Fruit fly (Drosophila melanogaster) whole organism, embryonic: ENCODE measurements around the gene Lsp2.
A peak's percentile ranks its signal among the peaks of the same experiment; 100 is the strongest.

ENCODE experiments used
- CG11247 ChIP-seq: fragments of 200-800 bp; sonication (Bioruptor generic); IDR thresholded peaks from 2 replicates; pipeline ENCODE4 v1.3.6; 2022; ENCODE audit warnings: missing biosample characterization, missing genetic modification characterization
- CG12071 ChIP-seq: fragments of 200-800 bp; sonication (Bioruptor generic); optimal IDR thresholded peaks from 3 replicates; lab custom pipeline; 2018; ENCODE audit warnings: missing biosample characterization, mild to moderate bottlenecking, missing genetic modification characterization
- CG12155 ChIP-seq: fragments of 200-800 bp; sonication (Bioruptor generic); optimal IDR thresholded peaks from 3 replicates; lab custom pipeline; 2016; ENCODE audit warnings: missing biosample characterization, missing genetic modification characterization
- CG13624 ChIP-seq: fragments of 200-800 bp; sonication (Bioruptor generic); optimal IDR thresholded peaks from 2 replicates; lab custom pipeline; 2016; ENCODE audit warnings: missing biosample characterization, missing genetic modification characterization
- CG14667 ChIP-seq: fragments of 200-800 bp; sonication (Bioruptor generic); IDR thresholded peaks from 2 replicates; pipeline ENCODE4 v1.3.6; 2022; ENCODE audit warnings: missing biosample characterization, missing genetic modification characterization
- CG15514 ChIP-seq: fragments of 200-800 bp; sonication (Bioruptor generic); optimal IDR thresholded peaks from 3 replicates; lab custom pipeline; 2017; ENCODE audit warnings: missing biosample characterization, missing genetic modification characterization, mild to moderate bottlenecking, moderate library complexity, missing genetic modification reagents
- CG17328 ChIP-seq: fragments of 200-800 bp; sonication (Bioruptor generic); IDR thresholded peaks from 2 replicates; pipeline ENCODE4 v1.3.6; 2022; ENCODE audit warnings: missing biosample characterization, missing genetic modification characterization
- CG17361 ChIP-seq: fragments of 200-800 bp; sonication (Bioruptor generic); IDR thresholded peaks from 3 replicates; pipeline ENCODE4 v1.3.6; 2022; ENCODE audit warnings: missing biosample characterization, missing genetic modification characterization
- CG1792 ChIP-seq: fragments of 200-800 bp; sonication (Bioruptor generic); optimal IDR thresholded peaks from 2 replicates; lab custom pipeline; 2016; ENCODE audit warnings: missing biosample characterization, missing genetic modification characterization
- CG2116 ChIP-seq: fragments of 200-800 bp; sonication (Bioruptor generic); optimal IDR thresholded peaks from 3 replicates; lab custom pipeline; 2018; ENCODE audit warnings: missing biosample characterization, mild to moderate bottlenecking, missing genetic modification characterization
- CG30403 ChIP-seq: fragments of 200-800 bp; sonication (Bioruptor generic); optimal IDR thresholded peaks from 3 replicates; lab custom pipeline; 2016; ENCODE audit warnings: missing biosample characterization, missing genetic modification characterization
- CG3847 ChIP-seq: fragments of 200-800 bp; sonication (Bioruptor generic); IDR thresholded peaks from 2 replicates; pipeline ENCODE4 v1.3.6; 2022; ENCODE audit warnings: missing biosample characterization, missing genetic modification characterization
- CG6791 ChIP-seq: fragments of 200-800 bp; sonication (Bioruptor generic); IDR thresholded peaks from 3 replicates; pipeline ENCODE4 v1.3.6; 2022; ENCODE audit warnings: missing biosample characterization, missing genetic modification characterization; ENCODE audit not compliant: partially characterized antibody
- CG7839 ChIP-seq: fragments of 200-800 bp; sonication (Bioruptor generic); optimal IDR thresholded peaks from 3 replicates; lab custom pipeline; 2018; ENCODE audit warnings: missing biosample characterization, mild to moderate bottlenecking, missing genetic modification characterization, moderate library complexity
- CG8478 ChIP-seq: fragments of >200 bp; optimal IDR thresholded peaks from 2 replicates; lab custom pipeline; 2018
- CG9932 ChIP-seq: fragments of 200-800 bp; sonication (Bioruptor generic); IDR thresholded peaks from 2 replicates; pipeline ENCODE4 v1.3.6; 2022; ENCODE audit warnings: missing biosample characterization, missing genetic modification characterization
- Dref ChIP-seq: fragments of 200-800 bp; sonication (Bioruptor generic); IDR thresholded peaks from 2 replicates; pipeline ENCODE4 v1.3.6; 2022; ENCODE audit warnings: missing biosample characterization, missing genetic modification characterization
- ERR ChIP-seq: fragments of 200-800 bp; sonication (Bioruptor generic); optimal IDR thresholded peaks from 2 replicates; lab custom pipeline; 2016; ENCODE audit warnings: missing biosample characterization, missing genetic modification characterization
- Elba2 ChIP-seq: fragments of 200-800 bp; sonication (Bioruptor generic); optimal IDR thresholded peaks from 3 replicates; lab custom pipeline; 2016; ENCODE audit warnings: missing biosample characterization, missing genetic modification characterization
- HLH4C ChIP-seq: fragments of 200-800 bp; sonication (Bioruptor generic); IDR thresholded peaks from 3 replicates; pipeline ENCODE4 v1.3.6; 2022; ENCODE audit warnings: missing biosample characterization, missing genetic modification characterization; ENCODE audit not compliant: partially characterized antibody
- HLH54F ChIP-seq: fragments of 200-800 bp; sonication (Bioruptor generic); optimal IDR thresholded peaks from 3 replicates; lab custom pipeline; 2016; ENCODE audit warnings: missing biosample characterization, missing genetic modification characterization
- HmgD ChIP-seq: fragments of 200-800 bp; sonication (Bioruptor generic); optimal IDR thresholded peaks from 3 replicates; lab custom pipeline; 2016; ENCODE audit warnings: missing biosample characterization, missing genetic modification characterization
- Lhr ChIP-seq: fragments of 200-800 bp; sonication (Bioruptor generic); optimal IDR thresholded peaks from 3 replicates; lab custom pipeline; 2017; ENCODE audit warnings: mild to moderate bottlenecking, missing biosample characterization, missing genetic modification reagents, missing genetic modification characterization
- Med ChIP-seq: fragments of 200-800 bp; sonication (Bioruptor generic); peaks from one replicate; lab custom pipeline; 2016; ENCODE audit warnings: missing biosample characterization, missing genetic modification characterization, mild to moderate bottlenecking, inconsistent platforms, moderate library complexity
- Mes4 ChIP-seq: fragments of 200-800 bp; sonication (Bioruptor generic); optimal IDR thresholded peaks from 2 replicates; lab custom pipeline; 2016; ENCODE audit warnings: missing biosample characterization, missing genetic modification characterization
- Sry-β ChIP-seq: fragments of 200-800 bp; sonication (Bioruptor generic); optimal IDR thresholded peaks from 2 replicates; lab custom pipeline; 2018; ENCODE audit warnings: missing biosample characterization, mild to moderate bottlenecking, missing genetic modification characterization, moderate library complexity
- TFAM ChIP-seq: fragments of 200-800 bp; sonication (Bioruptor generic); optimal IDR thresholded peaks from 2 replicates; lab custom pipeline; 2017; ENCODE audit warnings: missing biosample characterization, missing genetic modification characterization, inconsistent platforms
- Vsx1 ChIP-seq: fragments of 200-800 bp; sonication (Bioruptor generic); optimal IDR thresholded peaks from 2 replicates; lab custom pipeline; 2017; ENCODE audit warnings: missing biosample characterization, mild to moderate bottlenecking, missing genetic modification characterization, missing genetic modification reagents
- ara ChIP-seq: fragments of 200-800 bp; sonication (Bioruptor generic); IDR thresholded peaks from 2 replicates; pipeline ENCODE4 v1.3.6; 2022; ENCODE audit warnings: missing biosample characterization, missing genetic modification characterization
- ci ChIP-seq: fragments of 200-800 bp; sonication (Bioruptor generic); IDR thresholded peaks from 3 replicates; pipeline ENCODE4 v1.3.6; 2022; ENCODE audit warnings: missing biosample characterization, missing genetic modification characterization
- dati ChIP-seq: fragments of 200-800 bp; sonication (Bioruptor generic); IDR thresholded peaks from 2 replicates; pipeline ENCODE4 v1.3.6; 2022; ENCODE audit warnings: missing biosample characterization, missing genetic modification characterization
- ems ChIP-seq: fragments of 200-800 bp; sonication (Bioruptor generic); optimal IDR thresholded peaks from 3 replicates; lab custom pipeline; 2016; ENCODE audit warnings: missing biosample characterization, missing genetic modification characterization
- gcm2 ChIP-seq: fragments of 200-800 bp; sonication (Bioruptor generic); optimal IDR thresholded peaks from 2 replicates; lab custom pipeline; 2016; ENCODE audit warnings: missing biosample characterization, missing genetic modification characterization
- gro ChIP-seq: fragments of 200-800 bp; sonication (Bioruptor generic); optimal IDR thresholded peaks from 2 replicates; lab custom pipeline; 2016; ENCODE audit warnings: missing biosample characterization, missing genetic modification characterization
- hbn ChIP-seq: fragments of 200-800 bp; sonication (Bioruptor generic); IDR thresholded peaks from 2 replicates; pipeline ENCODE4 v1.3.6; 2022; ENCODE audit warnings: missing biosample characterization, missing genetic modification characterization; ENCODE audit not compliant: partially characterized antibody
- inv ChIP-seq: fragments of 200-800 bp; sonication (Bioruptor generic); IDR thresholded peaks from 2 replicates; pipeline ENCODE4 v1.3.6; 2022; ENCODE audit warnings: missing biosample characterization, missing genetic modification characterization; ENCODE audit not compliant: partially characterized antibody
- knrl ChIP-seq: fragments of 200-800 bp; sonication (Bioruptor generic); IDR thresholded peaks from 3 replicates; pipeline ENCODE4 v1.3.6; 2022; ENCODE audit warnings: missing biosample characterization, missing genetic modification characterization; ENCODE audit not compliant: partially characterized antibody
- mld ChIP-seq: fragments of 200-800 bp; sonication (Bioruptor generic); IDR thresholded peaks from 3 replicates; pipeline ENCODE4 v1.3.6; 2022; ENCODE audit warnings: missing biosample characterization, missing genetic modification characterization; ENCODE audit not compliant: partially characterized antibody
- nmo ChIP-seq: fragments of 200-800 bp; sonication (Bioruptor generic); optimal IDR thresholded peaks from 2 replicates; lab custom pipeline; 2018; ENCODE audit warnings: missing biosample characterization, mild to moderate bottlenecking, missing genetic modification characterization, moderate library complexity
- nom ChIP-seq: fragments of 200-800 bp; sonication (Bioruptor generic); optimal IDR thresholded peaks from 2 replicates; lab custom pipeline; 2017; ENCODE audit warnings: missing biosample characterization, missing genetic modification characterization, mild to moderate bottlenecking, moderate library complexity, missing genetic modification reagents
- pzg ChIP-seq: fragments of 200-800 bp; sonication (Bioruptor generic); optimal IDR thresholded peaks from 3 replicates; lab custom pipeline; 2018; ENCODE audit warnings: missing biosample characterization, mild to moderate bottlenecking, missing genetic modification characterization, moderate library complexity
- ranshi ChIP-seq: fragments of 200-800 bp; sonication (Bioruptor generic); IDR thresholded peaks from 2 replicates; pipeline ENCODE4 v1.3.6; 2022; ENCODE audit warnings: missing biosample characterization, missing genetic modification characterization
- sens ChIP-seq: fragments of 200-800 bp; sonication (Bioruptor generic); peaks from one replicate; lab custom pipeline; 2016; ENCODE audit warnings: missing biosample characterization, missing genetic modification characterization
- sisA ChIP-seq: fragments of 200-800 bp; sonication (Bioruptor generic); IDR thresholded peaks from 2 replicates; pipeline ENCODE4 v1.3.6; 2022; ENCODE audit warnings: missing biosample characterization, missing genetic modification characterization
- sob ChIP-seq: fragments of 200-800 bp; sonication (Bioruptor generic); IDR thresholded peaks from 2 replicates; pipeline ENCODE4 v1.3.6; 2022; ENCODE audit warnings: missing biosample characterization, missing genetic modification characterization
- trem ChIP-seq: fragments of 200-800 bp; optimal IDR thresholded peaks from 3 replicates; lab custom pipeline; 2019; ENCODE audit warnings: missing biosample characterization, mild to moderate bottlenecking, missing genetic modification characterization, moderate library complexity
- unc-4 ChIP-seq: fragments of 200-800 bp; sonication (Bioruptor generic); IDR thresholded peaks from 2 replicates; pipeline ENCODE4 v1.3.6; 2022; ENCODE audit warnings: missing biosample characterization, missing genetic modification characterization; ENCODE audit not compliant: partially characterized antibody
- vnd ChIP-seq: fragments of 200-800 bp; sonication (Bioruptor generic); IDR thresholded peaks from 3 replicates; pipeline ENCODE4 v1.3.6; 2022; ENCODE audit warnings: missing biosample characterization, missing genetic modification characterization; ENCODE audit not compliant: partially characterized antibody
- zfh1 ChIP-seq: fragments of 200-800 bp; sonication (Bioruptor generic); IDR thresholded peaks from 3 replicates; pipeline ENCODE4 v1.3.6; 2022; ENCODE audit warnings: missing biosample characterization, missing genetic modification characterization

The Lsp2 gene

DNA sequence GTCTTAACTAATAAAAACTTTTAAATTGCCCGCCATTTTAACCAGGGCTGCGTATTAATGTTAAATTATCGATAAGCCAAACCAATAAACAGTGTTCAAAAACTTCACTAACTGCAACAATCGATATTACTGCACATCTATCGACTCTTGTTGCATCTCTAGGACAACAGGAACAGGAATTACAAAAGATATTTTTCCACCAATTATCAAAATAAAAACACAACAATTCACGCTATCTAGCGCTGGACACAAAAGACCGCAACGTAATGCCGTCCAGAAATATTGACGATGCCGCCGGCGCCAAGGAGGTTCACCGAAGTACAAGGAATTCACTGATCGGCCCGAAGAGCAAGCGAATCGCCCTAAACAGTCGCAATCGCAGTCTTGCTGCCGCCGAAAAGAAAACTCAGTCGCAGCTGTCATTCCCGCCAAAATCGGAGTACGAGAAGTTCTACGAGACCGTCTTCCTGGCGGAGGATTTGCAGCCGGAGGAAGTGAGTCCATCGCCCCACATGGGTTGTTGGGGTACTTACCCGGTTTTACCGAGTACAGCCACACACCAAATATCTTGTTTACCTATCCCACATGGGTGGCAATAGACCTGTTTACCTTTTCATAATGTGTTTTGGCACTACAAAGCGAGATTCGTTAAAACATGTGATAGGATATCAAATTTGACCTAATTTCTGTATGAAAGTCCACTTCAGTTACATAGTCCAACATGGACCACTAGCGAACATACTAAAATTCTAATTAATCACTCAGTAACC is 13.0 kb upstream of the Lsp2 start, which contains the start of gene vers:
Gene vers, plus strand, starts transcription at position 136 of the 770 bp plus-strand sequence.
- TF ChIP-seq dati (GFP tag; lab: Robert Waterston, UW) (no peak), ranshi (GFP tag; lab: Robert Waterston, UW) (0 out of 2 replicates have a peak, but pooled peaks have one; percentile 17), Elba2 (peak; percentile 75), CG7839 (tag; lab: Kevin White, UChicago) (no peak), CG30403 (peak; percentile 19), hbn (peak; percentile 95), Sry-β (GFP tag; lab: Kevin White, UChicago) (no peak), CG3847 (GFP tag; lab: Robert Waterston, UW) (peak; percentile 50), nmo (GFP tag; lab: Kevin White, UChicago) (peak; percentile 41), CG13624 (GFP tag; lab: Kevin White, UChicago) (peak; percentile 50), CG12155 (no peak), sisA (GFP tag; lab: Robert Waterston, UW) (0 out of 2 replicates have a peak, but pooled peaks have one; percentile 8), trem (tag; lab: Kevin White, UChicago) (peak; percentile 69), CG17328 (GFP tag; lab: Robert Waterston, UW) (no peak), ERR (GFP tag; lab: Kevin White, UChicago) (peak; percentile 33), HLH4C (GFP tag; lab: Robert Waterston, UW) (peak; percentile 90), ems (GFP tag; lab: Kevin White, UChicago) (peak; percentile 2), Dref (GFP tag; lab: Robert Waterston, UW) (peak; percentile 97), Med (GFP tag; lab: Kevin White, UChicago) (peak; percentile 88), TFAM (no peak), CG8478 (lab: Kevin White, UChicago) (no peak), sob (peak; percentile 56), HLH54F (GFP tag; lab: Kevin White, UChicago) (peak; percentile 25), inv (GFP tag; lab: Robert Waterston, UW) (peak; percentile 90), nom (GFP tag; lab: Kevin White, UChicago) (no peak), CG12071 (GFP tag; lab: Kevin White, UChicago) (no peak), CG2116 (GFP tag; lab: Kevin White, UChicago) (peak; percentile 79), pzg (peak; percentile 93), knrl (GFP tag; lab: Robert Waterston, UW) (peak; percentile 90), Lhr (GFP tag; lab: Kevin White, UChicago) (no peak), CG11247 (0 out of 2 replicates have a peak, but pooled peaks have one; percentile 36), gcm2 (GFP tag; lab: Kevin White, UChicago) (no peak), HmgD (GFP tag; lab: Kevin White, UChicago) (peak; percentile 3), unc-4 (peak; percentile 98), Vsx1 (GFP tag; lab: Kevin White, UChicago) (no peak), ara (GFP tag; lab: Robert Waterston, UW) (0 out of 2 replicates have a peak, but pooled peaks have one; percentile 10), CG14667 (GFP tag; lab: Robert Waterston, UW) (no peak), CG15514 (peak; percentile 56), CG17361 (0 out of 3 replicates have a peak, but pooled peaks have one; percentile 34), gro (GFP tag; lab: Kevin White, UChicago) (peak; percentile 71), CG6791 (peak; percentile 94), CG9932 (GFP tag; lab: Robert Waterston, UW) (peak; percentile 74), ci (GFP tag; lab: Robert Waterston, UW) (peak; percentile 32; the same call in 2 of the 3 replicates), mld (GFP tag; lab: Robert Waterston, UW) (peak; percentile 87), sens (peak; percentile 78), zfh1 (GFP tag; lab: Robert Waterston, UW) (peak; percentile 40; the same call in 1 of the 3 replicates), Mes4 (GFP tag; lab: Kevin White, UChicago) (no peak), CG1792 (GFP tag; lab: Kevin White, UChicago) (no peak), vnd (GFP tag; lab: Robert Waterston, UW) (peak; percentile 84)
